Fruit fly (Drosophila melanogaster): ENCODE results near the gene CG32161.

DNA sequence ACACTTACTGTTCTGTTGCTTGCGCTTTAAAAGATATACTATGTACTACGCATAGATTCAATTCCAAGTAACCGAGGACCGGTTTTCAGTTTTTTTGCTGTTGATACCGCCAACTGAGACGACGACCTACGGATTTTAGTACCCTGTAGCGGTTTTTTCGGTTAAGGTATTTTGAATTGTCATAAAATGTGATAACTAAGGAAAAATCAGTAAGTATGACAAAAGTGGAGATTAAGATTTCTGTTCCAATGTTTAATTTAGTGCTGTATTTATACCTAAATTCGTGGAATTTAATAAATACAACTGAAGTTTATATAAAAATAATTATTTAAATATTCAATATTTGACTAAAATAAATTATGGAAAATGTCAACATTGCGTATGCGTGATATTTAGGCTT lies 35.1 kb downstream of the CG32161 start:
- TF ChIP-seq CG8478 (optimal IDR thresholded peaks at IDR 0.05) (no peak), CTCF (optimal IDR thresholded peaks at IDR 0.05) (no peak)
